Fruit fly (Drosophila melanogaster) whole organism, larva: ENCODE measurements around the gene CG13965.

ENCODE experiments used
- noc ChIP-seq: fragments of 200-800 bp; sonication (Bioruptor generic); optimal IDR thresholded peaks from 3 replicates; lab custom pipeline; 2019; ENCODE audit warnings: missing biosample characterization, mild to moderate bottlenecking, missing genetic modification characterization, moderate library complexity

CG13965 gene

DNA sequence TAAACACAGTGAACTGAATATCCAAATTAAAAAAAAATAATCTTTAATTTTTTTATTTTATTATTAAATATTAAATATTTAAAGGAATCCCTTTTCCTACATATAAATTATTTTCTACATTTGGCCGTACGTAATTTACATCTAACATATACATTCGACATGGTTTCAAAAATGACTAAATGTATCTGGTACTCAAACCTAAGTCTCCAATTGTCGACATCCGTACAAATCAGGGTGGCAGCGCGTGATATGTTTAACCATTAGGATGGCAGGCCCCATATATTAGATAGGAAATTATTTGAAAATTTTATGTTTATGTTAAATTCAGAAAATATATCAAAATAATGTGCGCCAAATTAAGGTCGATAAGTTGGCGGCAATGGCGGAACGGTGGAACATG is 47.0 kb downstream of the CG13965 start:
- TF ChIP-seq noc: no peak

DNA sequence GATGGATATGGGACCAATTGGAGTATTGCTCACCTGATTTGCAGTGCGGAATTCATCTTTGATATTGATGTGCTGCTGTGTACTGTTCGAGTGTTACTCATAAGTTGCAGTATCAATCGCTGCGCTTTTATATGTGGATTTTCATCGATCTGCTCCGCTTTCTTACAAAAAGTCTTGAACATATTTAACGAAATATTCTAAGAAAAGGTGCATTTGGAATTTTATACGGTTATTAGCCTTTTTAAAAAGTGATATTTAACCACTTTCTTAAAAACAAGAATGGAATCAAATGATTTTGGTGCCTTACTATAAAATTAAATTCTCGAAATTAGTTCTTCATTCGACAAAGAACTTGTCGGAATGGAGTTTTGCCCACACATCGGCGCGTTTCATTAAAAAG is 48.7 kb downstream of the CG13965 start, which contains the start of gene TotE:
Gene TotE, minus strand, starts transcription at position 101 of the 400 bp plus-strand sequence.
- TF ChIP-seq noc: no peak

DNA sequence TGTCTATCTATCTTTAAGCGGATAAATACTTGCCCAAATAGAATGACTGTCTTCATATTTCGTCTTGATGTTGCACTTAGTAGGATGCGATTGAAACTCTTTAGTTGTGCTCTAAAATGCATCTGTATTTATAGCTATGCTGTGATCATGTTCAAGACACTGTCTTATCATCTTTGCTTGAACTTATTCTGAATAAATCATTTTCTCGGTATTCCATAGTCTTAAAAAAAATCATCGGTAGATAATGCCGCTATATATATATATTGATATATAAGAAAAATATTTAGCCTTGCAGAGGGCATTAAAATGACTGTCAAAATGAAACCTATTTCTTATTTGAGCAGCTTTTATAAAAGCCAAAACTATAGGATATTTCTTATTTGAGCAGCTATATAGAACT is 49.9 kb downstream of the CG13965 start, which contains the start of gene TotF:
Gene TotF, minus strand, starts transcription at position 101 of the 400 bp plus-strand sequence.
- TF ChIP-seq noc: no peak
